Worm (Caenorhabditis elegans): ENCODE measurements around the gene str-228.

- TF ChIP-seq him-1 (tag; optimal IDR thresholded peaks at IDR 0.05) (no peak), dao-5 (tag; optimal IDR thresholded peaks at IDR 0.05) (no peak)
Measured at ce11 chrV:3526882-3527281, 16.9 kb downstream of the str-228 start, which contains the start of gene str-260.
